Worm (Caenorhabditis elegans): Measurements from ENCODE around the gene thn-5.
"Not testable (repeated sequence)": the region's sequence is repeated elsewhere in the genome, so short reads cannot be mapped to it uniquely, and the experiment has no call there.

- TF ChIP-seq lin-15B (tag; optimal IDR thresholded peaks at IDR 0.05); ceh-62 (tag; optimal IDR thresholded peaks at IDR 0.05); nhr-237 (tag; optimal IDR thresholded peaks at IDR 0.05); egl-27 (tag; optimal IDR thresholded peaks at IDR 0.05); nhr-28 (tag; optimal IDR thresholded peaks at IDR 0.05); ama-1 (optimal IDR thresholded peaks at IDR 0.05); snpc-4 (tag; optimal IDR thresholded peaks at IDR 0.05); ztf-7 (tag; optimal IDR thresholded peaks at IDR 0.05); dpl-1 (GFP tag; optimal IDR thresholded peaks at IDR 0.05): not testable (repeated sequence)
Observed at ce11 chrIV:5225277-5225822, 5.3 kb upstream of the thn-5 start, which contains the start of gene cylc-1.

All from whole organism, L4 larva.